Worm (Caenorhabditis elegans) whole organism, early embryonic: ENCODE measurements around the gene F07F6.8.
A peak's percentile ranks its signal among the peaks of the same experiment; 100 is the strongest.

Experiments used
- B0310.2 ChIP-seq: sonication (generic microtip); optimal IDR thresholded peaks from 2 replicates; lab custom pipeline; 2016; ENCODE audit warnings: mild to moderate bottlenecking, missing genetic modification characterization, missing compliant biosample characterization
- F13C5.2 ChIP-seq: sonication (generic microtip); optimal IDR thresholded peaks from 2 replicates; lab custom pipeline; 2017; ENCODE audit warnings: mild to moderate bottlenecking, missing genetic modification characterization, inconsistent platforms, missing compliant biosample characterization
- aly-1 ChIP-seq: sonication (generic microtip); optimal IDR thresholded peaks from 2 replicates; lab custom pipeline; 2016; ENCODE audit warnings: missing genetic modification characterization, missing compliant biosample characterization
- ama-1 ChIP-seq: fragments of 150-350 bp; optimal IDR thresholded peaks from 2 replicates; lab custom pipeline; 2014
- ceh-13 ChIP-seq: fragments of 200-800 bp; sonication (Bioruptor generic); optimal IDR thresholded peaks from 2 replicates; lab custom pipeline; 2018; ENCODE audit warnings: mild to moderate bottlenecking, missing genetic modification characterization, missing compliant biosample characterization
- ceh-36 ChIP-seq: sonication (generic microtip); optimal IDR thresholded peaks from 2 replicates; lab custom pipeline; 2016; ENCODE audit warnings: missing genetic modification characterization, inconsistent platforms, missing compliant biosample characterization
- ets-7 ChIP-seq: sonication (generic microtip); optimal IDR thresholded peaks from 2 replicates; lab custom pipeline; 2016; ENCODE audit warnings: missing genotype, missing genetic modification characterization, missing compliant biosample characterization
- flt-1 ChIP-seq: fragments of 200-800 bp; sonication (Bioruptor generic); IDR thresholded peaks from 2 replicates; pipeline ENCODE4 v1.3.6; 2022; ENCODE audit warnings: missing genetic modification characterization, missing compliant biosample characterization
- hmbx-1 ChIP-seq: sonication (generic microtip); optimal IDR thresholded peaks from 2 replicates; lab custom pipeline; 2016; ENCODE audit warnings: mild to moderate bottlenecking, missing genetic modification characterization, missing compliant biosample characterization
- hmg-4 ChIP-seq: fragments of 200-800 bp; sonication (Bioruptor generic); optimal IDR thresholded peaks from 2 replicates; lab custom pipeline; 2018; ENCODE audit warnings: mild to moderate bottlenecking, missing genetic modification characterization, missing compliant biosample characterization
- hnd-1 ChIP-seq: sonication (generic microtip); optimal IDR thresholded peaks from 2 replicates; lab custom pipeline; 2016; ENCODE audit warnings: missing genetic modification characterization, missing compliant biosample characterization
- pes-1 ChIP-seq: fragments of 200-800 bp; sonication (Bioruptor generic); IDR thresholded peaks from 2 replicates; pipeline ENCODE4 v1.3.6; 2022; ENCODE audit warnings: missing genetic modification reagents, missing genetic modification characterization, missing compliant biosample characterization
- scrt-1 ChIP-seq: fragments of 200-800 bp; sonication (Bioruptor generic); IDR thresholded peaks from 2 replicates; pipeline ENCODE4 v1.3.6; 2022; ENCODE audit warnings: missing genetic modification characterization, missing compliant biosample characterization
- sea-1 ChIP-seq: fragments of 200-800 bp; sonication (Bioruptor generic); conservative IDR thresholded peaks from 2 replicates; pipeline ENCODE4 v1.3.6; 2022; ENCODE audit warnings: missing genetic modification characterization, missing compliant biosample characterization
- tbx-11 ChIP-seq: fragments of 200-800 bp; sonication (Bioruptor generic); IDR thresholded peaks from 2 replicates; pipeline ENCODE4 v1.3.6; 2022; ENCODE audit warnings: missing genetic modification characterization, missing compliant biosample characterization
- tbx-37 ChIP-seq: fragments of 200-800 bp; sonication (Bioruptor generic); conservative IDR thresholded peaks from 2 replicates; pipeline ENCODE4 v1.3.6; 2022; ENCODE audit warnings: missing genetic modification reagents, missing genetic modification characterization, missing compliant biosample characterization
- tra-4 ChIP-seq: sonication (generic microtip); optimal IDR thresholded peaks from 2 replicates; lab custom pipeline; 2017; ENCODE audit warnings: missing genetic modification characterization, missing compliant biosample characterization

The F07F6.8 gene

ce11 chrII:5414040-5414439 lies 11.5 kb downstream of the F07F6.8 start, which contains the start of the genes EEED8.14 and EEED8.3:
Gene EEED8.14 (minus strand): TSS chrII:5414052.
Gene EEED8.3 (plus strand): TSS chrII:5414276.
- TF ChIP-seq ets-7 (tag; lab: Kevin White, UChicago) (no peak), ceh-36 (tag; lab: Kevin White, UChicago) (no peak), ceh-13 (GFP tag; lab: Kevin White, UChicago) (no peak), pes-1 (no peak), tra-4 (tag; lab: Kevin White, UChicago) (no peak)

DNA sequence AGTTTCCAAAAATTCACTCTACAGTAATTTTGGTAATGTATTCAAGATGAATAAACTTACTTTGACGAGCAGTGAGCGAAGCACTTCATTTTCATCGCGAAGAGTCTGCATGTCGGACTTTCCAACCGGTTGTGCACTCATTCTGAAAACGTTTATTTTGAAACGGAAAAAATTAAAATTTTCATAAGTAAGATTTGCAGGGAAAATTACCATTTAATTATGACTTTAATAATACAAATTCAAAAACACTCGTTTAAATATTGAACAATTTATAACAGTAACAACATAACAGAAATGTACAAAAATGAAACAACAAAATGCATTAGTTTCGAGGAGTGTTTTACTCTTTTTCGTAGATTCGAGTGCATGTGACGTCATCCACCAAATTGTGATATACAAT lies 13.1 kb downstream of the F07F6.8 start, which contains the start of the genes EEED8.13 and EEED8.18:
Gene EEED8.13 (minus strand): TSS at position 101 of the 400 bp plus-strand sequence.
Gene EEED8.18 (minus strand): TSS at position 144 of the 400 bp plus-strand sequence.
- TF ChIP-seq F13C5.2: no peak
- no peak for TF ChIP-seq hnd-1 (tag; lab: Kevin White, UChicago)
- TF ChIP-seq B0310.2: no peak
- no peak for TF ChIP-seq tra-4 (tag; lab: Kevin White, UChicago)

DNA sequence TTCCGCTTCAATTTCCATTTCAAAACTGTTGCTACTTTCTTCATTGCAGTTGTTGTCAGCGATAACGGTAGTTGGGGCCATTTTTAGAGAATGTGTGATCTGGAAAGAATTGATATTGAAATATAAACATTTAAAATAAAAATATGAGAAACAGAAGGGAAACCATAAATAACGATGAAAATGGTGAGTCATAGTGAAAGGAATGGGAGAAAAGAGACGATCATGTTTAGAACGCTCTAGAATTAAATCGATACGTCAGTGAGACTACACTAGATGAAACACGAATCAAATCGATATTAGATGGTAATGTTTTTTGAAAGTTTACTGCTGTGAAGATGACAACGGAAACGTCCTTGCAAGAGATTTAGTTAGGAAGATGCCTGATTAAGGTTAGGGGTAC lies 16.6 kb downstream of the F07F6.8 start, which contains the start of the genes EEED8.12 and EEED8.4:
Gene EEED8.12 (minus strand): TSS at position 101 of the 400 bp plus-strand sequence.
Gene EEED8.4 (plus strand): TSS at position 396 of the 400 bp plus-strand sequence.
- no peak for TF ChIP-seq sea-1 (GFP tag; lab: Robert Waterston, UW)
- no peak for TF ChIP-seq tbx-37
- TF ChIP-seq tbx-11 (GFP tag; lab: Robert Waterston, UW): no peak
- no peak for TF ChIP-seq hnd-1 (tag; lab: Kevin White, UChicago)
- no peak for TF ChIP-seq tra-4 (tag; lab: Kevin White, UChicago)
- no peak for TF ChIP-seq ama-1 (lab: Kevin White, UChicago)
- no peak for TF ChIP-seq F13C5.2
- TF ChIP-seq aly-1 (tag; lab: Kevin White, UChicago): no peak

DNA sequence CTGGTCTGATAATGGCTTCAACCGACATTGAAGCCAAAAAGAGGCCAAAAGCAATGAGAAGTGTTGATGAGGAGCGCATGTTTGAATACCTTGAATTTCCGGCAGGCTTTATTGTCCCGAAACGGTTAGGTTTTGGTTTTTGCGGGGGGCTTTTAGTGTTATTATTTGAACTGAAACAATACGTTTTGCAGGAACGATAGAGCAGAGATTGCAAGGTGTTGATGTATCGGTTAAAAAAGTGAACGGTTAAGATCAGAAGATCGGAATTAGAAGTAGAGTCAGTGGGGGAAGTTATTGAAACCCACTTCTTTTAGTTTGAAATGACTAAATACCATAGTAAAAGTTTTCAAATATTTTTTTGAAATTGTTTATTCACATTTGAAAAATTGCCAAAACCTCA lies 18.0 kb downstream of the F07F6.8 start, which contains the start of gene clec-141:
Gene clec-141 (minus strand): TSS at position 101 of the 400 bp plus-strand sequence.
- TF ChIP-seq ceh-13 (GFP tag; lab: Kevin White, UChicago): no peak
- TF ChIP-seq tbx-37: no peak
- no peak for TF ChIP-seq ets-7 (tag; lab: Kevin White, UChicago)
- TF ChIP-seq tra-4 (tag; lab: Kevin White, UChicago): no peak
- TF ChIP-seq hmg-4 (GFP tag; lab: Kevin White, UChicago): no peak
- no peak for TF ChIP-seq scrt-1 (GFP tag; lab: Robert Waterston, UW)
- TF ChIP-seq hmbx-1 (tag; lab: Kevin White, UChicago): no peak
- TF ChIP-seq ceh-36 (tag; lab: Kevin White, UChicago): no peak
- TF ChIP-seq F13C5.2: no peak
- TF ChIP-seq tbx-11 (GFP tag; lab: Robert Waterston, UW): no peak
- TF ChIP-seq B0310.2: no peak
- TF ChIP-seq ama-1 (lab: Kevin White, UChicago): no peak

ce11 chrII:5399201-5399600 lies 26.3 kb downstream of the F07F6.8 start, which contains the start of gene mog-5:
Gene mog-5 (plus strand): TSS chrII:5399538.
- TF ChIP-seq scrt-1 (GFP tag; lab: Robert Waterston, UW): 0 out of 2 replicates have a peak, but pooled peaks have one; percentile 46
- TF ChIP-seq tbx-11 (GFP tag; lab: Robert Waterston, UW): peak; percentile 65; the same call in 1 of the 2 replicates
- TF ChIP-seq pes-1: no peak; the same call in 1 of the 2 replicates
- peak; percentile 83 for TF ChIP-seq F13C5.2
- no peak for TF ChIP-seq hnd-1 (tag; lab: Kevin White, UChicago)
- peak; percentile 9 for TF ChIP-seq ceh-13 (GFP tag; lab: Kevin White, UChicago)
- TF ChIP-seq tbx-37: no peak
- 0 out of 2 replicates have a peak, but pooled peaks have one; percentile 55 for TF ChIP-seq sea-1 (GFP tag; lab: Robert Waterston, UW)
- no peak for TF ChIP-seq hmg-4 (GFP tag; lab: Kevin White, UChicago)
- TF ChIP-seq flt-1 (GFP tag; lab: Robert Waterston, UW): peak; percentile 65
- no peak for TF ChIP-seq aly-1 (tag; lab: Kevin White, UChicago)

DNA sequence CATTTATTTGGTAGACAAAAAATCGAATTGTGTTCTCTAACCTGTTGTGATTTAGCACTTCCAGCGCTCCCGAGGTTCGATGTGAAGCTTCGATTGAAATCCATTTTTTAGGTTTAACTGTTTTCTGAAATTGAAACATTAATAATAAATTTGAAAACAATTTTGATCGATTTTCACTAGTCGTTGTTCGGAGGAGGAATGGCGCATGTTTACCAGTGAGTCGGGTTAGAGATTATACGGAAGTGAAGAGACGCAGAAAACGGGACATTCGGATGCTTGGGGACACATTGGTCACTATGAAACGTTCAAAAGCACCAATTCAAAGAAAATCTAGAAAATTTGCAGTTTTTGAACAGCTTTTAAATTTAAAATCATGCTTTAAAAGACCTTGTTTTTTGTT lies 26.8 kb downstream of the F07F6.8 start, which contains the start of gene fbxl-3:
Gene fbxl-3 (minus strand): TSS at position 124 of the 400 bp plus-strand sequence.
- no peak for TF ChIP-seq B0310.2
- TF ChIP-seq ets-7 (tag; lab: Kevin White, UChicago): no peak
- no peak for TF ChIP-seq flt-1 (GFP tag; lab: Robert Waterston, UW)
- no peak for TF ChIP-seq ama-1 (lab: Kevin White, UChicago)
- TF ChIP-seq tbx-11 (GFP tag; lab: Robert Waterston, UW): no peak
- TF ChIP-seq tra-4 (tag; lab: Kevin White, UChicago): no peak
- TF ChIP-seq hmg-4 (GFP tag; lab: Kevin White, UChicago): no peak

DNA sequence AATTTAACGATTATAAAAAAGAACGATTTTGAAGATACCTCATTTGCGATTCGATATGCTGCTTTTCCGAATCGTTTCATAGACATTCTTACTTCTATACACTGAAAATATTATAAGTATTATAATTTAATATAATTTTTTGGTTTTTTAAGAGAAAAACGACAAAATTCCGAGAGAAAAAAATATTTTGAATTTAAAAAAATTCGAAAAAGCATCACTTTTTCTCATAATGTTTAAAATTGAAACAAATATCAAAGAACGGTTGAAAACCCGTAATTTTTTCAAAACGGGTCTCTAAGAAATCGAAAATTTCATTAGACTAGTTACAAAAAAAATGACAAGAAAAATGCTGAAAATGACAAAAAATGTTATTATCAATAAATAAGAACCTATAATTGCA lies 29.9 kb downstream of the F07F6.8 start, which contains the start of gene pink-1:
Gene pink-1 (minus strand): TSS at position 101 of the 400 bp plus-strand sequence.
- TF ChIP-seq flt-1 (GFP tag; lab: Robert Waterston, UW): no peak
- no peak for TF ChIP-seq tra-4 (tag; lab: Kevin White, UChicago)
- no peak for TF ChIP-seq hnd-1 (tag; lab: Kevin White, UChicago)
- TF ChIP-seq B0310.2: no peak
- no peak for TF ChIP-seq ama-1 (lab: Kevin White, UChicago)
- TF ChIP-seq F13C5.2: no peak
- TF ChIP-seq scrt-1 (GFP tag; lab: Robert Waterston, UW): no peak
- no peak for TF ChIP-seq hmg-4 (GFP tag; lab: Kevin White, UChicago)
- no peak for TF ChIP-seq tbx-11 (GFP tag; lab: Robert Waterston, UW)
- TF ChIP-seq tbx-37: no peak
- TF ChIP-seq ceh-13 (GFP tag; lab: Kevin White, UChicago): no peak
- no peak for TF ChIP-seq ceh-36 (tag; lab: Kevin White, UChicago)
- TF ChIP-seq pes-1: no peak
- no peak for TF ChIP-seq hmbx-1 (tag; lab: Kevin White, UChicago)
- no peak for TF ChIP-seq sea-1 (GFP tag; lab: Robert Waterston, UW)
